Worm (Caenorhabditis elegans): ENCODE measurements around the gene taf-6.2.
A peak's percentile ranks its signal among the peaks of the same experiment; 100 is the strongest.

Gene taf-6.2

ce11 chrIV:3733287-3733686 lies 38.8 kb upstream of the taf-6.2 start:
- no peak for TF ChIP-seq crh-2 (tag; optimal IDR thresholded peaks at IDR 0.05)
- TF ChIP-seq snpc-4 (tag; optimal IDR thresholded peaks at IDR 0.05) = no peak
- no peak for TF ChIP-seq nhr-77 (tag; optimal IDR thresholded peaks at IDR 0.05)
- TF ChIP-seq nhr-129 (tag; optimal IDR thresholded peaks at IDR 0.05) = no peak
- no peak for TF ChIP-seq ceh-16 (tag; optimal IDR thresholded peaks at IDR 0.05)
- no peak for TF ChIP-seq ZK546.5 (tag; optimal IDR thresholded peaks at IDR 0.05)
- TF ChIP-seq ztf-11 (tag; optimal IDR thresholded peaks at IDR 0.05) = no peak
- TF ChIP-seq dmd-4 (tag; optimal IDR thresholded peaks at IDR 0.05) = no peak
- TF ChIP-seq nhr-237 (tag; optimal IDR thresholded peaks at IDR 0.05) = no peak
- no peak for TF ChIP-seq elt-1 (tag; optimal IDR thresholded peaks at IDR 0.05)
- no peak for TF ChIP-seq Y55F3AM.14 (GFP tag; optimal IDR thresholded peaks at IDR 0.05)
- TF ChIP-seq nhr-25 (tag; optimal IDR thresholded peaks at IDR 0.05) = no peak
- TF ChIP-seq nhr-12 (tag; optimal IDR thresholded peaks at IDR 0.05) = no peak
- TF ChIP-seq nhr-21 (tag; optimal IDR thresholded peaks at IDR 0.05) = no peak
- no peak for TF ChIP-seq F13H6.1 (tag; optimal IDR thresholded peaks at IDR 0.05)
- no peak for TF ChIP-seq sma-3 (GFP tag; optimal IDR thresholded peaks at IDR 0.05)
- TF ChIP-seq ztf-1 (GFP tag; conservative IDR thresholded peaks at IDR 0.05) = no peak

- no peak for TF ChIP-seq unc-62 (GFP tag; optimal IDR thresholded peaks at IDR 0.05)
- TF ChIP-seq nhr-129 (tag; optimal IDR thresholded peaks at IDR 0.05) = no peak
- TF ChIP-seq alr-1 (tag; optimal IDR thresholded peaks at IDR 0.05) = no peak
- no peak for TF ChIP-seq Y55F3AM.14 (GFP tag; optimal IDR thresholded peaks at IDR 0.05)
- no peak for TF ChIP-seq lin-11 (tag; optimal IDR thresholded peaks at IDR 0.05)
- no peak for TF ChIP-seq egl-27 (tag; optimal IDR thresholded peaks at IDR 0.05)
- TF ChIP-seq nhr-12 (tag; optimal IDR thresholded peaks at IDR 0.05) = no peak
- no peak for TF ChIP-seq sma-3 (GFP tag; optimal IDR thresholded peaks at IDR 0.05)
- TF ChIP-seq nhr-23 (tag; optimal IDR thresholded peaks at IDR 0.05) = no peak
- no peak for TF ChIP-seq crh-2 (tag; optimal IDR thresholded peaks at IDR 0.05)
Observed at ce11 chrIV:3731430-3731829, 36.9 kb upstream of the taf-6.2 start.

- TF ChIP-seq sma-9 (GFP tag; optimal IDR thresholded peaks at IDR 0.05) (no peak), sma-9 (tag; optimal IDR thresholded peaks at IDR 0.05) (no peak), nhr-12 (tag; optimal IDR thresholded peaks at IDR 0.05) (no peak), fos-1 (tag; optimal IDR thresholded peaks at IDR 0.05) (peak; percentile 52), lin-39 (tag; optimal IDR thresholded peaks at IDR 0.05) (no peak), ceh-16 (tag; optimal IDR thresholded peaks at IDR 0.05) (no peak), mab-5 (tag; optimal IDR thresholded peaks at IDR 0.05) (peak; percentile 69), peb-1 (tag; optimal IDR thresholded peaks at IDR 0.05) (no peak), nhr-129 (tag; optimal IDR thresholded peaks at IDR 0.05) (peak; percentile 23), ztf-11 (tag; optimal IDR thresholded peaks at IDR 0.05) (no peak), nhr-23 (tag; optimal IDR thresholded peaks at IDR 0.05) (no peak), blmp-1 (tag; optimal IDR thresholded peaks at IDR 0.05; ENCODE audit: insufficient read depth) (no peak), ztf-1 (GFP tag; conservative IDR thresholded peaks at IDR 0.05) (no peak), mdl-1 (tag; optimal IDR thresholded peaks at IDR 0.05) (no peak), sem-4 (tag; optimal IDR thresholded peaks at IDR 0.05) (no peak), R02D3.7 (tag; optimal IDR thresholded peaks at IDR 0.05) (no peak), ztf-4 (tag; optimal IDR thresholded peaks at IDR 0.05) (no peak), egl-27 (tag; optimal IDR thresholded peaks at IDR 0.05) (no peak), lin-13 (GFP tag; optimal IDR thresholded peaks at IDR 0.05) (peak; percentile 79), lin-11 (tag; optimal IDR thresholded peaks at IDR 0.05) (peak; percentile 27), dmd-4 (tag; optimal IDR thresholded peaks at IDR 0.05) (no peak), ceh-82 (tag; optimal IDR thresholded peaks at IDR 0.05) (no peak), unc-39 (tag; optimal IDR thresholded peaks at IDR 0.05) (no peak), ama-1 (optimal IDR thresholded peaks at IDR 0.05) (peak; percentile 31), ZK546.5 (tag; optimal IDR thresholded peaks at IDR 0.05) (no peak), skn-1 (tag; optimal IDR thresholded peaks at IDR 0.05) (no peak), alr-1 (tag; optimal IDR thresholded peaks at IDR 0.05) (no peak), nhr-6 (tag; optimal IDR thresholded peaks at IDR 0.05) (no peak), nhr-25 (tag; optimal IDR thresholded peaks at IDR 0.05) (peak; percentile 61), nhr-11 (tag; optimal IDR thresholded peaks at IDR 0.05) (no peak), elt-1 (tag; optimal IDR thresholded peaks at IDR 0.05) (no peak), F13H6.1 (tag; optimal IDR thresholded peaks at IDR 0.05) (peak; percentile 63), zag-1 (tag; optimal IDR thresholded peaks at IDR 0.05) (no peak), unc-62 (GFP tag; optimal IDR thresholded peaks at IDR 0.05) (no peak), mbf-1 (tag; optimal IDR thresholded peaks at IDR 0.05) (no peak), sma-3 (GFP tag; optimal IDR thresholded peaks at IDR 0.05) (peak; percentile 59), nhr-10 (tag; optimal IDR thresholded peaks at IDR 0.05) (no peak), crh-2 (tag; optimal IDR thresholded peaks at IDR 0.05) (peak; percentile 79), aly-2 (tag; optimal IDR thresholded peaks at IDR 0.05) (no peak), Y55F3AM.14 (GFP tag; optimal IDR thresholded peaks at IDR 0.05) (no peak), nhr-77 (tag; optimal IDR thresholded peaks at IDR 0.05) (no peak), nhr-237 (tag; optimal IDR thresholded peaks at IDR 0.05) (no peak), C34F6.9 (tag; optimal IDR thresholded peaks at IDR 0.05) (peak; percentile 88), elt-3 (tag; optimal IDR thresholded peaks at IDR 0.05) (no peak), unc-55 (GFP tag; optimal IDR thresholded peaks at IDR 0.05) (peak; percentile 85), nhr-21 (tag; optimal IDR thresholded peaks at IDR 0.05) (peak; percentile 15), snpc-4 (tag; optimal IDR thresholded peaks at IDR 0.05) (peak; percentile 54), lsy-2 (tag; optimal IDR thresholded peaks at IDR 0.05) (peak; percentile 83 to 89)
Observed at ce11 chrIV:3725845-3726244, 31.3 kb upstream of the taf-6.2 start, which contains the start of gene smgl-2. TSS of gene smgl-2 (plus strand) at chrIV:3726164.

All from whole organism, L2 larva.